Worm (Caenorhabditis elegans) whole organism, midembryonic: ENCODE data around the gene C24H12.6.

Source experiments
- T22C8.4 ChIP-seq: fragments of 200-800 bp; sonication (Bioruptor generic); IDR thresholded peaks from 2 replicates; pipeline ENCODE4 v1.3.6; 2022; ENCODE audit warnings: missing genetic modification characterization, missing compliant biosample characterization
- tab-1 ChIP-seq: fragments of 200-800 bp; sonication (Bioruptor generic); IDR thresholded peaks from 2 replicates; pipeline ENCODE4 v1.3.6; 2022; ENCODE audit warnings: missing genetic modification characterization, missing compliant biosample characterization
- ztf-29 ChIP-seq: fragments of 200-800 bp; sonication (Bioruptor generic); IDR thresholded peaks from 2 replicates; pipeline ENCODE4 v1.3.6; 2022; ENCODE audit warnings: missing genetic modification reagents, missing genetic modification characterization, missing compliant biosample characterization

DNA sequence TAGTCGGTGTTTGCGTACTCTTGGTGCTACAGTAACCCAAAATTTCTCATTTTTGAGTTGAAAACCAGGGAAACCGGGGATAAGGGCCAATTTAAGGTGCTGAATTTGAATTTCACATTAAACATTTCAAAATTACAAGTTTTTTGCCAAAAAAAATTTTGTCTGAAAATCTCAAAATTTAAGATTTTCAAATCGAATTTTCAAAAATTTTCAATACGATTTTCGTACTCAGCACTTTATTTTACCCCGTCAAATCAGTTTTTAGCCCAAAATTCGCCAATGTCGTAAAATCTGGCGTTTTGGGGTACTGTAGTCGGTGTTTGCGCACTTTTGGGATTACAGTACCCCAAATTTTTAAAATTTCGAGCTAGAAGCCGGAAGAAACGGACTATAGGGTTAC, 42.2 kb upstream of the C24H12.6 start, which contains the start of gene W10D9.3:
- TF ChIP-seq tab-1 (GFP tag; lab: Robert Waterston, UW) (no peak), T22C8.4 (no peak), ztf-29 (no peak)
